Fruit fly (Drosophila melanogaster): ENCODE results near the gene RpL27.

Gene RpL27

DNA sequence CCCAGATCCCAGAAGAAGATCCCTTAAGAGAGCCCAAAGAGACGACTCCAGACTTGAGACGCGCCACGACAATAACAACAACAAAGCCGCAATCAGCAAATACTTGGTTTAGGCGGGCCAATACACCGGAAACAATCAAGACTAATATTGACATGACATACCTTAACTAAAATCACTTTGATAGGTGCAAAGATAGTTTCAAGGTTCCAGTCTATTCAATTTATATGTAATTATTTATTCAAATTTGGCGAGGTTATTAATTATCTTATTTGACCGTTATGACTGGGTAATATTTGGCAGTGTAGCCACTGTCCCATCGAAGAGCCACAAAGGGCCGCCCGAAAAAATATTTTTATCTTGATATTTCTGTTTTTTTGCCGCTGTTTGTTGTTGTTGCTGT is 44.4 kb downstream of the RpL27 start (continued):
- TF ChIP-seq kay (GFP tag; optimal IDR thresholded peaks at IDR 0.05) (no peak), CG11696 (GFP tag; IDR thresholded peaks at IDR 0.05) (no peak), CG4854 (GFP tag; optimal IDR thresholded peaks at IDR 0.05) (peak; percentile 40), CHES-1-like (GFP tag; optimal IDR thresholded peaks at IDR 0.05) (no peak), CG3847 (GFP tag; IDR thresholded peaks at IDR 0.05) (no peak), CG17568 (GFP tag; optimal IDR thresholded peaks at IDR 0.05) (no peak), kni (GFP tag; optimal IDR thresholded peaks at IDR 0.05) (no peak), CG7786 (GFP tag; optimal IDR thresholded peaks at IDR 0.05) (no peak), Rx (GFP tag; IDR thresholded peaks at IDR 0.05) (peak; percentile 45; the same call in 1 of the 2 replicates), cad (GFP tag; optimal IDR thresholded peaks at IDR 0.05) (no peak), CG16863 (GFP tag; optimal IDR thresholded peaks at IDR 0.05) (no peak), CG17186 (GFP tag; optimal IDR thresholded peaks at IDR 0.05) (no peak), CG4360 (GFP tag; IDR thresholded peaks at IDR 0.05) (peak; percentile 70), abd-A (tag; optimal IDR thresholded peaks at IDR 0.05) (no peak), CG18476 (GFP tag; optimal IDR thresholded peaks at IDR 0.05) (peak; percentile 15), Lpt (GFP tag; optimal IDR thresholded peaks at IDR 0.05) (no peak), CG11695 (GFP tag; IDR thresholded peaks at IDR 0.05) (peak; percentile 60; the same call in 2 of the 3 replicates), CG11560 (tag; IDR thresholded peaks at IDR 0.05) (peak; percentile 28; the same call in 1 of the 3 replicates), CG17912 (GFP tag; optimal IDR thresholded peaks at IDR 0.05) (no peak), al (GFP tag; IDR thresholded peaks at IDR 0.05) (no peak), CG7556 (GFP tag; optimal IDR thresholded peaks at IDR 0.05) (peak; percentile 44), CG15011 (GFP tag; optimal IDR thresholded peaks at IDR 0.05) (no peak), CG13624 (GFP tag; optimal IDR thresholded peaks at IDR 0.05) (no peak), CG6765 (GFP tag; optimal IDR thresholded peaks at IDR 0.05) (no peak), Pdp1 (GFP tag; optimal IDR thresholded peaks at IDR 0.05) (peak; percentile 30 to 39), Hr51 (GFP tag; optimal IDR thresholded peaks at IDR 0.05) (peak in 1 of 2 experiments; percentile 58), salm (tag; optimal IDR thresholded peaks at IDR 0.05) (no peak), seq (GFP tag; IDR thresholded peaks at IDR 0.05) (no peak), Lim3 (GFP tag; IDR thresholded peaks at IDR 0.05) (no peak), CG4730 (GFP tag; IDR thresholded peaks at IDR 0.05) (no peak), hkb (optimal IDR thresholded peaks at IDR 0.05) (no peak), hkb (GFP tag; IDR thresholded peaks at IDR 0.05) (peak; percentile 64; the same call in 1 of the 2 replicates), Med (GFP tag) (peak; percentile 84), inv (GFP tag; IDR thresholded peaks at IDR 0.05; ENCODE audit: partially characterized antibody) (no peak), fu2 (GFP tag; optimal IDR thresholded peaks at IDR 0.05) (no peak), Hand (GFP tag; optimal IDR thresholded peaks at IDR 0.05) (no peak), Jarid2 (GFP tag; optimal IDR thresholded peaks at IDR 0.05) (no peak), lola (GFP tag; optimal IDR thresholded peaks at IDR 0.05) (peak in 1 of 3 experiments; percentile 61), zen2 (GFP tag; IDR thresholded peaks at IDR 0.05; ENCODE audit: partially characterized antibody) (no peak), CG17359 (tag; optimal IDR thresholded peaks at IDR 0.05) (peak; percentile 57), Antp (GFP tag; optimal IDR thresholded peaks at IDR 0.05) (no peak), Elba2 (GFP tag; optimal IDR thresholded peaks at IDR 0.05) (no peak), pho (GFP tag; optimal IDR thresholded peaks at IDR 0.05) (no peak), Bdp1 (GFP tag; optimal IDR thresholded peaks at IDR 0.05) (no peak), gcm (GFP tag; optimal IDR thresholded peaks at IDR 0.05) (peak; percentile 30), CG31388 (GFP tag; optimal IDR thresholded peaks at IDR 0.05) (no peak), Ssrp (tag; optimal IDR thresholded peaks at IDR 0.05) (peak; percentile 30), run (tag; optimal IDR thresholded peaks at IDR 0.05) (no peak), fd64A (GFP tag; optimal IDR thresholded peaks at IDR 0.05) (no peak), onecut (GFP tag; IDR thresholded peaks at IDR 0.05) (0 out of 2 replicates have a peak, but pooled peaks have one; percentile 18), CG7987 (GFP tag; optimal IDR thresholded peaks at IDR 0.05) (no peak)

All from whole organism, embryonic.